Worm (Caenorhabditis elegans) whole organism, L1 larva: ENCODE data around the gene paqr-1.

Experiments
- C04F5.9 ChIP-seq: sonication (generic microtip); optimal IDR thresholded peaks from 2 replicates; lab custom pipeline; 2016; ENCODE audit warnings: missing genetic modification characterization, missing compliant biosample characterization
- C16A3.4 ChIP-seq: fragments of 150-350 bp; optimal IDR thresholded peaks from 2 replicates; lab custom pipeline; 2014; ENCODE audit warnings: missing biosample characterization, missing genetic modification characterization
- C34B4.2 ChIP-seq: sonication (generic microtip); optimal IDR thresholded peaks from 2 replicates; lab custom pipeline; 2017; ENCODE audit warnings: mild to moderate bottlenecking, missing genetic modification characterization, missing compliant biosample characterization
- ceh-63 ChIP-seq: fragments of 200-800 bp; sonication (Bioruptor generic); optimal IDR thresholded peaks from 2 replicates; lab custom pipeline; 2018; ENCODE audit warnings: mild to moderate bottlenecking, missing genetic modification characterization, missing compliant biosample characterization
- ceh-8 ChIP-seq: fragments of 200-800 bp; sonication (Bioruptor generic); optimal IDR thresholded peaks from 2 replicates; lab custom pipeline; 2018; ENCODE audit warnings: mild to moderate bottlenecking, missing genetic modification characterization, moderate library complexity, missing compliant biosample characterization
- ceh-82 ChIP-seq, 3 experiments: fragments of 150-350 bp in 1 of 3; sonication (generic microtip) in 2 of 3; optimal IDR thresholded peaks; 2 replicates each; lab custom pipeline; 2014 to 2017; ENCODE audit warnings: missing biosample characterization in 3 of 3, missing genetic modification characterization in 3 of 3
- ces-1 ChIP-seq: fragments of 150-350 bp; optimal IDR thresholded peaks from 2 replicates; lab custom pipeline; 2014; ENCODE audit warnings: missing biosample characterization, missing genetic modification reagents, missing genetic modification characterization
- dpl-1 ChIP-seq, 3 experiments: fragments of 150-350 bp in 2 of 3; sonication (generic microtip) in 1 of 3; optimal IDR thresholded peaks; 2 replicates each; lab custom pipeline; 2014 to 2017; ENCODE audit warnings: missing biosample characterization in 3 of 3, missing genetic modification characterization in 3 of 3, missing genetic modification reagents in 3 of 3
- efl-1 ChIP-seq, 4 experiments: fragments of 150-350 bp; optimal IDR thresholded peaks in 3 of 4; peaks in 1 of 4; 1 replicate in 1 of 4; 2 replicates in 3 of 4; lab custom pipeline; 2014; ENCODE audit warnings: missing biosample characterization in 2 of 4, missing genetic modification characterization in 2 of 4, missing genetic modification reagents in 2 of 4
- egl-27 ChIP-seq, 2 experiments: fragments of 150-350 bp in 1 of 2; sonication (generic microtip); optimal IDR thresholded peaks; 3 replicates each; lab custom pipeline; 2017 to 2018; ENCODE audit warnings: missing biosample characterization in 2 of 2, missing genetic modification characterization in 2 of 2, missing genetic modification reagents in 2 of 2
- fkh-10 ChIP-seq: sonication (generic microtip); optimal IDR thresholded peaks from 2 replicates; lab custom pipeline; 2017; ENCODE audit warnings: missing biosample characterization, missing genetic modification reagents, missing genetic modification characterization
- fkh-4 ChIP-seq: sonication (generic microtip); optimal IDR thresholded peaks from 2 replicates; lab custom pipeline; 2016; ENCODE audit warnings: missing compliant biosample characterization, missing genetic modification characterization, borderline replicate concordance
- fkh-8 ChIP-seq: sonication (generic microtip); optimal IDR thresholded peaks from 2 replicates; lab custom pipeline; 2016; ENCODE audit warnings: mild to moderate bottlenecking, missing genetic modification characterization, missing compliant biosample characterization
- fos-1 ChIP-seq: fragments of 150-350 bp; optimal IDR thresholded peaks from 2 replicates; lab custom pipeline; 2014; ENCODE audit warnings: missing biosample characterization, missing genetic modification characterization
- irx-1 ChIP-seq: sonication (generic microtip); optimal IDR thresholded peaks from 2 replicates; lab custom pipeline; 2016; ENCODE audit warnings: missing genetic modification characterization, missing compliant biosample characterization
- jun-1 ChIP-seq: fragments of 150-350 bp; optimal IDR thresholded peaks from 2 replicates; lab custom pipeline; 2014; ENCODE audit warnings: missing biosample characterization, missing genetic modification reagents, missing genetic modification characterization
- lin-14 ChIP-seq: fragments of 200-800 bp; sonication (Bioruptor generic); optimal IDR thresholded peaks from 2 replicates; lab custom pipeline; 2018; ENCODE audit warnings: mild to moderate bottlenecking, missing genetic modification characterization, moderate library complexity, missing compliant biosample characterization
- lin-15B ChIP-seq: fragments of 150-350 bp; sonication (generic microtip); optimal IDR thresholded peaks from 3 replicates; lab custom pipeline; 2014; ENCODE audit warnings: missing biosample characterization, missing genetic modification characterization
- lin-35 ChIP-seq, 2 experiments: fragments of 150-350 bp; optimal IDR thresholded peaks; 2 replicates each; lab custom pipeline; 2014; ENCODE audit warnings: missing biosample characterization in 2 of 2, missing genetic modification characterization in 2 of 2, missing genetic modification reagents in 2 of 2
- lin-39 ChIP-seq: fragments of 150-350 bp; optimal IDR thresholded peaks from 2 replicates; lab custom pipeline; 2014; ENCODE audit warnings: missing biosample characterization, missing genetic modification reagents, missing genetic modification characterization
- mab-9 ChIP-seq: fragments of 200-800 bp; sonication (Bioruptor generic); IDR thresholded peaks from 2 replicates; pipeline ENCODE4 v1.3.6; 2022; ENCODE audit warnings: missing genetic modification reagents, missing genetic modification characterization, missing compliant biosample characterization
- mdl-1 ChIP-seq, 2 experiments: fragments of 150-350 bp; optimal IDR thresholded peaks; 2 replicates each; lab custom pipeline; 2014 to 2017; ENCODE audit warnings: missing biosample characterization in 2 of 2, missing genetic modification characterization in 2 of 2, inconsistent platforms in 1 of 2
- mef-2 ChIP-seq: fragments of 150-350 bp; optimal IDR thresholded peaks from 2 replicates; lab custom pipeline; 2014; ENCODE audit warnings: missing biosample characterization, missing genetic modification characterization
- mep-1 ChIP-seq: fragments of 150-350 bp; optimal IDR thresholded peaks from 2 replicates; lab custom pipeline; 2014; ENCODE audit warnings: missing biosample characterization, missing genetic modification characterization
- nhr-12 ChIP-seq: sonication (generic microtip); optimal IDR thresholded peaks from 2 replicates; lab custom pipeline; 2017; ENCODE audit warnings: missing biosample characterization, missing genetic modification characterization
- nhr-19 ChIP-seq: fragments of 200-800 bp; sonication (Bioruptor generic); conservative IDR thresholded peaks from 2 replicates; pipeline ENCODE4 v1.3.6; 2022; ENCODE audit warnings: missing genetic modification characterization, missing compliant biosample characterization
- nhr-237 ChIP-seq: fragments of 150-350 bp; optimal IDR thresholded peaks from 2 replicates; lab custom pipeline; 2014; ENCODE audit warnings: missing biosample characterization, missing genetic modification characterization
- nhr-28 ChIP-seq: fragments of 150-350 bp; optimal IDR thresholded peaks from 2 replicates; lab custom pipeline; 2014; ENCODE audit warnings: missing biosample characterization, missing genetic modification characterization
- nhr-47 ChIP-seq: sonication (generic microtip); optimal IDR thresholded peaks from 2 replicates; lab custom pipeline; 2016; ENCODE audit warnings: mild to moderate bottlenecking, missing genetic modification characterization, moderate library complexity, missing compliant biosample characterization
- nhr-71 ChIP-seq: sonication (generic microtip); optimal IDR thresholded peaks from 2 replicates; lab custom pipeline; 2016; ENCODE audit warnings: mild to moderate bottlenecking, missing genetic modification characterization, moderate library complexity, missing compliant biosample characterization
- nhr-76 ChIP-seq: sonication (generic microtip); optimal IDR thresholded peaks from 2 replicates; lab custom pipeline; 2017; ENCODE audit warnings: missing biosample characterization, missing genetic modification characterization
- nhr-84 ChIP-seq: sonication (generic microtip); optimal IDR thresholded peaks from 2 replicates; lab custom pipeline; 2017; ENCODE audit warnings: missing biosample characterization, missing genetic modification characterization
- nhr-85 ChIP-seq: sonication (generic microtip); peaks from one replicate; lab custom pipeline; 2016; ENCODE audit warnings: missing genetic modification characterization, inconsistent platforms, missing compliant biosample characterization
- nhr-90 ChIP-seq: sonication (generic microtip); optimal IDR thresholded peaks from 2 replicates; lab custom pipeline; 2016; ENCODE audit warnings: mild to moderate bottlenecking, missing genetic modification characterization, missing compliant biosample characterization; ENCODE audit not compliant: poor library complexity
- snpc-4 ChIP-seq: fragments of 150-350 bp; optimal IDR thresholded peaks from 2 replicates; lab custom pipeline; 2014; ENCODE audit warnings: missing biosample characterization, missing genetic modification characterization
- sox-4 ChIP-seq: sonication (generic microtip); optimal IDR thresholded peaks from 2 replicates; lab custom pipeline; 2016; ENCODE audit warnings: missing genetic modification characterization, missing compliant biosample characterization
- sptf-1 ChIP-seq: fragments of 150-350 bp; optimal IDR thresholded peaks from 2 replicates; lab custom pipeline; 2014; ENCODE audit warnings: missing biosample characterization, missing genetic modification characterization
- swsn-7 ChIP-seq: sonication (generic microtip); optimal IDR thresholded peaks from 2 replicates; lab custom pipeline; 2016; ENCODE audit warnings: missing genetic modification characterization, missing compliant biosample characterization
- tbx-2 ChIP-seq: sonication (generic microtip); optimal IDR thresholded peaks from 2 replicates; lab custom pipeline; 2016; ENCODE audit warnings: missing genetic modification characterization, missing compliant biosample characterization
- unc-86 ChIP-seq: sonication (generic microtip); optimal IDR thresholded peaks from 2 replicates; lab custom pipeline; 2016; ENCODE audit warnings: missing genetic modification characterization, missing compliant biosample characterization

paqr-1 gene

ce11 chrIV:6548609-6549008, 6.6 kb downstream of the paqr-1 start, which contains the start of gene fan-1 (continued):
- TF ChIP-seq snpc-4 (tag; lab: Kevin White, UChicago) = peak; percentile 6
- no peak for TF ChIP-seq mef-2
- TF ChIP-seq unc-86 (tag; lab: Kevin White, UChicago) = peak; percentile 48
- TF ChIP-seq egl-27 (tag; optimal IDR thresholded peaks at IDR 0.05; lab: Kevin White, UChicago) = no peak
- peak; percentile 73 for TF ChIP-seq mep-1
- no peak for TF ChIP-seq ceh-63
- no peak for TF ChIP-seq C04F5.9 (tag; lab: Kevin White, UChicago)
- peak; percentile 69 for TF ChIP-seq nhr-85
- peak; percentile 47 for TF ChIP-seq nhr-19 (GFP tag; lab: Robert Waterston, UW)
- no peak for TF ChIP-seq nhr-28 (tag; lab: Kevin White, UChicago)
- no peak for TF ChIP-seq nhr-12 (tag; lab: Kevin White, UChicago)
- no peak for TF ChIP-seq nhr-237 (tag; lab: Kevin White, UChicago)
- no peak for TF ChIP-seq nhr-84
- TF ChIP-seq C34B4.2 (tag; lab: Kevin White, UChicago) = no peak
- TF ChIP-seq fos-1 (tag; lab: Kevin White, UChicago) = peak; percentile 49
- no peak for TF ChIP-seq ceh-8 (GFP tag; lab: Kevin White, UChicago)
- TF ChIP-seq nhr-90 (tag; lab: Kevin White, UChicago) = peak; percentile 31
- peak; percentile 0 for TF ChIP-seq lin-39
- TF ChIP-seq mdl-1 (tag; optimal IDR thresholded peaks at IDR 0.05; lab: Kevin White, UChicago) = peak in 1 of 2 experiments; percentile 39
- TF ChIP-seq irx-1 (tag; lab: Kevin White, UChicago) = peak; percentile 30
- peak; percentile 63 for TF ChIP-seq swsn-7
- TF ChIP-seq fkh-10 = no peak
- TF ChIP-seq jun-1 (tag; lab: Kevin White, UChicago) = no peak
- TF ChIP-seq ceh-82 (tag; optimal IDR thresholded peaks at IDR 0.05; lab: Kevin White, UChicago) = peak; percentile 43 to 74 (median 49)
- TF ChIP-seq sptf-1 (tag; lab: Kevin White, UChicago) = no peak
- peak; percentile 96 to 97 (median 96) for TF ChIP-seq dpl-1 (GFP tag; optimal IDR thresholded peaks at IDR 0.05; lab: Kevin White, UChicago)
- peak; percentile 63 for TF ChIP-seq tbx-2
- TF ChIP-seq, all 84 proteins: peak for 39

- TF ChIP-seq fkh-10 (peak; percentile 56), fkh-4 (no peak), lin-15B (tag; lab: Kevin White, UChicago) (no peak), efl-1 (optimal IDR thresholded peaks at IDR 0.05; lab: Kevin White, UChicago) (peak in 1 of 2 experiments; percentile 3), efl-1 (GFP tag; optimal IDR thresholded peaks at IDR 0.05 in 1 of 2; lab: Kevin White, UChicago) (no peak), lin-14 (GFP tag; lab: Kevin White, UChicago) (peak; percentile 56), fkh-8 (tag; lab: Kevin White, UChicago) (no peak), C16A3.4 (tag; lab: Kevin White, UChicago) (no peak), ces-1 (GFP tag; lab: Kevin White, UChicago) (no peak), mab-9 (GFP tag; lab: Robert Waterston, UW) (no peak), nhr-76 (tag; lab: Kevin White, UChicago) (no peak)
These were observed 7.8 kb downstream of the paqr-1 start for ce11 chrIV:6547397-6547796.

- TF ChIP-seq fkh-8 (tag; lab: Kevin White, UChicago) (peak; percentile 79), unc-86 (tag; lab: Kevin White, UChicago) (no peak), mab-9 (GFP tag; lab: Robert Waterston, UW) (0 out of 2 replicates have a peak, but pooled peaks have one; percentile 25), sox-4 (tag; lab: Kevin White, UChicago) (no peak), mep-1 (peak; percentile 6), lin-35 (GFP tag; optimal IDR thresholded peaks at IDR 0.05; lab: Kevin White, UChicago) (no peak), nhr-237 (tag; lab: Kevin White, UChicago) (no peak), nhr-47 (tag; lab: Kevin White, UChicago) (peak; percentile 46), efl-1 (optimal IDR thresholded peaks at IDR 0.05; lab: Kevin White, UChicago) (peak in 1 of 2 experiments; percentile 12), efl-1 (GFP tag; optimal IDR thresholded peaks at IDR 0.05 in 1 of 2; lab: Kevin White, UChicago) (no peak), lin-14 (GFP tag; lab: Kevin White, UChicago) (peak; percentile 67), jun-1 (tag; lab: Kevin White, UChicago) (no peak), nhr-71 (tag; lab: Kevin White, UChicago) (peak; percentile 43)
These were observed 12.3 kb downstream of the paqr-1 start for ce11 chrIV:6542962-6543361.
